Worm (Caenorhabditis elegans) whole organism, L1 larva: ENCODE results near the gene clec-182.

Experiments used
- C04F5.9 ChIP-seq: sonication (generic microtip); optimal IDR thresholded peaks from 2 replicates; lab custom pipeline; 2016; ENCODE audit warnings: missing genetic modification characterization, missing compliant biosample characterization
- C34B4.2 ChIP-seq: sonication (generic microtip); optimal IDR thresholded peaks from 2 replicates; lab custom pipeline; 2017; ENCODE audit warnings: mild to moderate bottlenecking, missing genetic modification characterization, missing compliant biosample characterization
- F16B12.6 ChIP-seq: fragments of 150-350 bp; optimal IDR thresholded peaks from 2 replicates; lab custom pipeline; 2014; ENCODE audit warnings: missing biosample characterization, missing genetic modification characterization
- alr-1 ChIP-seq: fragments of 200-800 bp; sonication (Bioruptor generic); optimal IDR thresholded peaks from 2 replicates; lab custom pipeline; 2018; ENCODE audit warnings: borderline replicate concordance, mild to moderate bottlenecking, missing genetic modification characterization, missing compliant biosample characterization
- aly-2 ChIP-seq: fragments of 150-350 bp; optimal IDR thresholded peaks from 2 replicates; lab custom pipeline; 2014; ENCODE audit warnings: missing biosample characterization, missing genetic modification characterization
- blmp-1 ChIP-seq: fragments of 150-350 bp; optimal IDR thresholded peaks from 2 replicates; lab custom pipeline; 2014; ENCODE audit warnings: missing biosample characterization, missing genetic modification characterization
- ceh-63 ChIP-seq: fragments of 200-800 bp; sonication (Bioruptor generic); optimal IDR thresholded peaks from 2 replicates; lab custom pipeline; 2018; ENCODE audit warnings: mild to moderate bottlenecking, missing genetic modification characterization, missing compliant biosample characterization
- ceh-8 ChIP-seq: fragments of 200-800 bp; sonication (Bioruptor generic); optimal IDR thresholded peaks from 2 replicates; lab custom pipeline; 2018; ENCODE audit warnings: mild to moderate bottlenecking, missing genetic modification characterization, moderate library complexity, missing compliant biosample characterization
- ceh-88 ChIP-seq: fragments of 200-800 bp; sonication (Bioruptor generic); IDR thresholded peaks from 2 replicates; pipeline ENCODE4 v1.3.6; 2022; ENCODE audit warnings: missing genetic modification characterization, missing compliant biosample characterization
- dsc-1 ChIP-seq: sonication (generic microtip); optimal IDR thresholded peaks from 2 replicates; lab custom pipeline; 2016; ENCODE audit warnings: mild to moderate bottlenecking, missing genetic modification characterization, missing compliant biosample characterization
- efl-1 ChIP-seq, 4 experiments: fragments of 150-350 bp; optimal IDR thresholded peaks in 3 of 4; peaks in 1 of 4; 1 replicate in 1 of 4; 2 replicates in 3 of 4; lab custom pipeline; 2014; ENCODE audit warnings: missing biosample characterization in 2 of 4, missing genetic modification characterization in 2 of 4, missing genetic modification reagents in 2 of 4
- efl-3 ChIP-seq: fragments of 200-800 bp; sonication (Bioruptor generic); optimal IDR thresholded peaks from 2 replicates; lab custom pipeline; 2018; ENCODE audit warnings: mild to moderate bottlenecking, missing genetic modification characterization, missing compliant biosample characterization
- egl-13 ChIP-seq: sonication (generic microtip); optimal IDR thresholded peaks from 2 replicates; lab custom pipeline; 2016; ENCODE audit warnings: missing genotype, missing genetic modification reagents, missing genetic modification characterization, missing compliant biosample characterization
- egl-27 ChIP-seq, 2 experiments: fragments of 150-350 bp in 1 of 2; sonication (generic microtip); optimal IDR thresholded peaks; 3 replicates each; lab custom pipeline; 2017 to 2018; ENCODE audit warnings: missing biosample characterization in 2 of 2, missing genetic modification characterization in 2 of 2, missing genetic modification reagents in 2 of 2
- elt-2 ChIP-seq: sonication (generic microtip); optimal IDR thresholded peaks from 2 replicates; lab custom pipeline; 2016; ENCODE audit warnings: missing genetic modification characterization, mild to moderate bottlenecking, inconsistent platforms, missing compliant biosample characterization, missing genetic modification reagents
- elt-3 ChIP-seq, 6 experiments: fragments of 150-350 bp in 1 of 6; sonication (generic microtip); optimal IDR thresholded peaks; 2 replicates each; lab custom pipeline; 2017 to 2018; ENCODE audit warnings: missing biosample characterization in 6 of 6, missing genetic modification characterization in 6 of 6, inconsistent platforms in 1 of 6
- ets-5 ChIP-seq: fragments of 200-800 bp; sonication (Bioruptor generic); IDR thresholded peaks from 2 replicates; pipeline ENCODE4 v1.3.6; 2022; ENCODE audit warnings: missing genetic modification characterization, missing compliant biosample characterization
- fkh-4 ChIP-seq: sonication (generic microtip); optimal IDR thresholded peaks from 2 replicates; lab custom pipeline; 2016; ENCODE audit warnings: missing compliant biosample characterization, missing genetic modification characterization, borderline replicate concordance
- fkh-8 ChIP-seq: sonication (generic microtip); optimal IDR thresholded peaks from 2 replicates; lab custom pipeline; 2016; ENCODE audit warnings: mild to moderate bottlenecking, missing genetic modification characterization, missing compliant biosample characterization
- fos-1 ChIP-seq: fragments of 150-350 bp; optimal IDR thresholded peaks from 2 replicates; lab custom pipeline; 2014; ENCODE audit warnings: missing biosample characterization, missing genetic modification characterization
- grh-1 ChIP-seq: fragments of 200-800 bp; sonication (Bioruptor generic); IDR thresholded peaks from 2 replicates; pipeline ENCODE4 v1.3.6; 2022; ENCODE audit warnings: missing genetic modification reagents, missing genetic modification characterization, missing compliant biosample characterization
- hlh-17 ChIP-seq: fragments of 200-800 bp; sonication (Bioruptor generic); optimal IDR thresholded peaks from 2 replicates; lab custom pipeline; 2018; ENCODE audit warnings: missing genetic modification characterization, mild to moderate bottlenecking, missing compliant biosample characterization, moderate library complexity, borderline replicate concordance
- hlh-4 ChIP-seq: sonication (generic microtip); optimal IDR thresholded peaks from 2 replicates; lab custom pipeline; 2016; ENCODE audit warnings: mild to moderate bottlenecking, missing genetic modification characterization, missing compliant biosample characterization
- hpl-2 ChIP-seq: fragments of 150-350 bp; optimal IDR thresholded peaks from 2 replicates; lab custom pipeline; 2014; ENCODE audit warnings: missing biosample characterization, missing genetic modification reagents, missing genetic modification characterization
- irx-1 ChIP-seq: sonication (generic microtip); optimal IDR thresholded peaks from 2 replicates; lab custom pipeline; 2016; ENCODE audit warnings: missing genetic modification characterization, missing compliant biosample characterization
- jun-1 ChIP-seq: fragments of 150-350 bp; optimal IDR thresholded peaks from 2 replicates; lab custom pipeline; 2014; ENCODE audit warnings: missing biosample characterization, missing genetic modification reagents, missing genetic modification characterization
- lin-14 ChIP-seq: fragments of 200-800 bp; sonication (Bioruptor generic); optimal IDR thresholded peaks from 2 replicates; lab custom pipeline; 2018; ENCODE audit warnings: mild to moderate bottlenecking, missing genetic modification characterization, moderate library complexity, missing compliant biosample characterization
- lin-35 ChIP-seq, 2 experiments: fragments of 150-350 bp; optimal IDR thresholded peaks; 2 replicates each; lab custom pipeline; 2014; ENCODE audit warnings: missing biosample characterization in 2 of 2, missing genetic modification characterization in 2 of 2, missing genetic modification reagents in 2 of 2
- lir-3 ChIP-seq: sonication (generic microtip); optimal IDR thresholded peaks from 2 replicates; lab custom pipeline; 2016; ENCODE audit warnings: mild to moderate bottlenecking, missing genetic modification characterization, moderate library complexity, missing compliant biosample characterization; ENCODE audit not compliant: poor library complexity
- mab-9 ChIP-seq: fragments of 200-800 bp; sonication (Bioruptor generic); IDR thresholded peaks from 2 replicates; pipeline ENCODE4 v1.3.6; 2022; ENCODE audit warnings: missing genetic modification reagents, missing genetic modification characterization, missing compliant biosample characterization
- mdl-1 ChIP-seq, 2 experiments: fragments of 150-350 bp; optimal IDR thresholded peaks; 2 replicates each; lab custom pipeline; 2014 to 2017; ENCODE audit warnings: missing biosample characterization in 2 of 2, missing genetic modification characterization in 2 of 2, inconsistent platforms in 1 of 2
- nhr-20 ChIP-seq: sonication (generic microtip); optimal IDR thresholded peaks from 2 replicates; lab custom pipeline; 2016; ENCODE audit warnings: mild to moderate bottlenecking, missing genetic modification characterization, missing compliant biosample characterization
- nhr-237 ChIP-seq: fragments of 150-350 bp; optimal IDR thresholded peaks from 2 replicates; lab custom pipeline; 2014; ENCODE audit warnings: missing biosample characterization, missing genetic modification characterization
- nhr-28 ChIP-seq: fragments of 150-350 bp; optimal IDR thresholded peaks from 2 replicates; lab custom pipeline; 2014; ENCODE audit warnings: missing biosample characterization, missing genetic modification characterization
- nhr-47 ChIP-seq: sonication (generic microtip); optimal IDR thresholded peaks from 2 replicates; lab custom pipeline; 2016; ENCODE audit warnings: mild to moderate bottlenecking, missing genetic modification characterization, moderate library complexity, missing compliant biosample characterization
- nhr-71 ChIP-seq: sonication (generic microtip); optimal IDR thresholded peaks from 2 replicates; lab custom pipeline; 2016; ENCODE audit warnings: mild to moderate bottlenecking, missing genetic modification characterization, moderate library complexity, missing compliant biosample characterization
- nhr-77 ChIP-seq: fragments of 150-350 bp; optimal IDR thresholded peaks from 2 replicates; lab custom pipeline; 2014; ENCODE audit warnings: missing biosample characterization, missing genetic modification characterization
- nhr-84 ChIP-seq: sonication (generic microtip); optimal IDR thresholded peaks from 2 replicates; lab custom pipeline; 2017; ENCODE audit warnings: missing biosample characterization, missing genetic modification characterization
- nhr-85 ChIP-seq: sonication (generic microtip); peaks from one replicate; lab custom pipeline; 2016; ENCODE audit warnings: missing genetic modification characterization, inconsistent platforms, missing compliant biosample characterization
- pax-3 ChIP-seq: fragments of 200-800 bp; sonication (Bioruptor generic); optimal IDR thresholded peaks from 2 replicates; lab custom pipeline; 2018; ENCODE audit warnings: mild to moderate bottlenecking, missing genetic modification characterization, moderate library complexity, missing compliant biosample characterization
- skn-1 ChIP-seq: fragments of 150-350 bp; optimal IDR thresholded peaks from 2 replicates; lab custom pipeline; 2014; ENCODE audit warnings: missing biosample characterization, missing genetic modification characterization
- sptf-1 ChIP-seq: fragments of 150-350 bp; optimal IDR thresholded peaks from 2 replicates; lab custom pipeline; 2014; ENCODE audit warnings: missing biosample characterization, missing genetic modification characterization
- swsn-7 ChIP-seq: sonication (generic microtip); optimal IDR thresholded peaks from 2 replicates; lab custom pipeline; 2016; ENCODE audit warnings: missing genetic modification characterization, missing compliant biosample characterization
- unc-62 ChIP-seq: fragments of 150-350 bp; optimal IDR thresholded peaks from 2 replicates; lab custom pipeline; 2014; ENCODE audit warnings: missing biosample characterization, missing genetic modification reagents, missing genetic modification characterization
- unc-86 ChIP-seq: sonication (generic microtip); optimal IDR thresholded peaks from 2 replicates; lab custom pipeline; 2016; ENCODE audit warnings: missing genetic modification characterization, missing compliant biosample characterization
- unc-98 ChIP-seq: fragments of 200-800 bp; sonication (Bioruptor generic); IDR thresholded peaks from 2 replicates; pipeline ENCODE4 v1.3.6; 2022; ENCODE audit warnings: missing genetic modification characterization, missing compliant biosample characterization
- zag-1 ChIP-seq: fragments of 150-350 bp; optimal IDR thresholded peaks from 2 replicates; lab custom pipeline; 2014; ENCODE audit warnings: missing biosample characterization, missing genetic modification characterization
- ztf-11 ChIP-seq, 2 experiments: sonication (generic microtip); optimal IDR thresholded peaks; 2 replicates each; lab custom pipeline; 2016 to 2017; ENCODE audit warnings: missing genetic modification characterization in 2 of 2, missing biosample characterization in 1 of 2, missing compliant biosample characterization in 1 of 2
- ztf-4 ChIP-seq: fragments of 150-350 bp; optimal IDR thresholded peaks from 2 replicates; lab custom pipeline; 2014; ENCODE audit warnings: missing biosample characterization, missing genetic modification characterization

Gene clec-182

ce11 chrIV:8825997-8826605 lies 27.9 kb upstream of the clec-182 start:
- TF ChIP-seq jun-1 (tag; lab: Kevin White, UChicago), result peak; percentile 19
- no peak for TF ChIP-seq fkh-8 (tag; lab: Kevin White, UChicago)
- TF ChIP-seq mdl-1 (tag; optimal IDR thresholded peaks at IDR 0.05; lab: Kevin White, UChicago), result no peak
- TF ChIP-seq F16B12.6 (tag; lab: Kevin White, UChicago), result no peak
- no peak for TF ChIP-seq unc-98 (GFP tag; lab: Robert Waterston, UW)
- no peak for TF ChIP-seq hlh-4 (tag; lab: Kevin White, UChicago)
- no peak for TF ChIP-seq unc-62
- TF ChIP-seq nhr-77, result no peak
- no peak for TF ChIP-seq ceh-63
- TF ChIP-seq lir-3 (tag; lab: Kevin White, UChicago), result no peak
- no peak for TF ChIP-seq lin-14 (GFP tag; lab: Kevin White, UChicago)
- TF ChIP-seq hlh-17 (GFP tag; lab: Kevin White, UChicago), result no peak
- TF ChIP-seq dsc-1 (tag; lab: Kevin White, UChicago), result no peak
- TF ChIP-seq C34B4.2 (tag; lab: Kevin White, UChicago), result no peak
- no peak for TF ChIP-seq grh-1
- no peak for TF ChIP-seq elt-2 (tag; lab: Kevin White, UChicago)
- no peak for TF ChIP-seq fos-1 (tag; lab: Kevin White, UChicago)
- no peak for TF ChIP-seq nhr-28
- TF ChIP-seq nhr-20 (tag; lab: Kevin White, UChicago), result no peak
- TF ChIP-seq unc-86 (tag; lab: Kevin White, UChicago), result no peak
- no peak for TF ChIP-seq ets-5 (GFP tag; lab: Robert Waterston, UW)
- no peak for TF ChIP-seq C04F5.9 (tag; lab: Kevin White, UChicago)
- no peak for TF ChIP-seq egl-13
- peak; percentile 87 for TF ChIP-seq aly-2 (tag; lab: Kevin White, UChicago)
- TF ChIP-seq nhr-71 (tag; lab: Kevin White, UChicago), result no peak
- no peak for TF ChIP-seq fkh-4 (tag; lab: Kevin White, UChicago)
- no peak for TF ChIP-seq zag-1
- TF ChIP-seq ceh-8 (GFP tag; lab: Kevin White, UChicago), result no peak
- TF ChIP-seq alr-1, result no peak
- peak in 2 of 6 experiments; percentile 27 to 28 for TF ChIP-seq elt-3 (tag; optimal IDR thresholded peaks at IDR 0.05; lab: Kevin White, UChicago)
- no peak for TF ChIP-seq blmp-1
- TF ChIP-seq irx-1, result no peak
- peak; percentile 74 for TF ChIP-seq nhr-85 (tag; lab: Kevin White, UChicago)
- no peak for TF ChIP-seq ztf-11 (tag; optimal IDR thresholded peaks at IDR 0.05; lab: Kevin White, UChicago)

DNA sequence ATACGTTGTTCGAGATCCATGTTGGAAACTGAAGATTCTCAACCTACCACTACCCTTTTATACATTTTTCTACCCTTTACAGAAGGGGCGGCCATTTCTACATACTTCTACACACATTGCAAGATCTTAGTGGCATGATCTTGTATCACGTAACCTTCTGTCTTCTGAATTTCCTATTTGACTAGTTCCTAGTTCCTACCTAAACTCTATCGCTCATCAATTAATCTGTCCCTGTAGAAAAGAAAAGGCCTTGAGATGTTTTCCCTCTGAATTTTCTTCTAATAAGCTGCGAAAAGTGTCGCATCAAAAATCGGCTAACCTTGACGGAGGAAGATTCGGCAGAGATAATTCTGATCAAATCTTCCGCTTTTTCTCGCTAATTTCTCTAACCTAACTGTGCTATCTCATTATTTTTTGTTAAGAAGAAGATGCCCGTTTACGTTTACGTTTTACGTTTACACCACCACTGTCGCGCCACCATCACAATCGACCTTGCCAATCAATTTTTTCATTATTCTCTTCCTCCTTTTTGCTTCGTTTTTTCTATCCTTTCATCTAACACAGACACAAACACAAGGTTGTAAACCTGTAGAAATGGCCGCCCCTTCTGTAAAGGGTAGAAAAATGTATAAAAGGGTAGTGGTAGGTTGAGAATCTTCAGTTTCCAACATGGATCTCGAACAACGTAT lies 26.1 kb upstream of the clec-182 start, which contains the start of the genes col-117 and col-3:
Gene col-117 (minus strand): TSS at position 51 of the 689 bp plus-strand sequence.
Gene col-3 (plus strand): TSS at position 639 of the 689 bp plus-strand sequence.
- TF ChIP-seq ztf-4 (peak; percentile 14), efl-3 (GFP tag; lab: Kevin White, UChicago) (no peak), ceh-63 (no peak), nhr-84 (no peak), nhr-237 (tag; lab: Kevin White, UChicago) (no peak), lin-14 (GFP tag; lab: Kevin White, UChicago) (peak; percentile 88), C34B4.2 (tag; lab: Kevin White, UChicago) (no peak), pax-3 (tag; lab: Kevin White, UChicago) (no peak), ceh-88 (GFP tag; lab: Robert Waterston, UW) (no peak), mab-9 (GFP tag; lab: Robert Waterston, UW) (no peak), egl-27 (tag; optimal IDR thresholded peaks at IDR 0.05; lab: Kevin White, UChicago) (no peak), efl-1 (optimal IDR thresholded peaks at IDR 0.05; lab: Kevin White, UChicago) (no peak), efl-1 (GFP tag; optimal IDR thresholded peaks at IDR 0.05 in 1 of 2; lab: Kevin White, UChicago) (no peak), nhr-47 (tag; lab: Kevin White, UChicago) (peak; percentile 25), lin-35 (GFP tag; optimal IDR thresholded peaks at IDR 0.05; lab: Kevin White, UChicago) (peak in 1 of 2 experiments; percentile 1), sptf-1 (tag; lab: Kevin White, UChicago) (no peak), nhr-85 (tag; lab: Kevin White, UChicago) (peak; percentile 98), mdl-1 (tag; optimal IDR thresholded peaks at IDR 0.05; lab: Kevin White, UChicago) (peak in 1 of 2 experiments; percentile 17), nhr-77 (no peak), hpl-2 (no peak), ets-5 (GFP tag; lab: Robert Waterston, UW) (no peak), skn-1 (tag; lab: Kevin White, UChicago) (no peak), jun-1 (tag; lab: Kevin White, UChicago) (no peak), swsn-7 (tag; lab: Kevin White, UChicago) (peak; percentile 6), hlh-17 (GFP tag; lab: Kevin White, UChicago) (no peak)
